Fruit fly (Drosophila melanogaster): ENCODE results near the gene Spn100A.

DNA sequence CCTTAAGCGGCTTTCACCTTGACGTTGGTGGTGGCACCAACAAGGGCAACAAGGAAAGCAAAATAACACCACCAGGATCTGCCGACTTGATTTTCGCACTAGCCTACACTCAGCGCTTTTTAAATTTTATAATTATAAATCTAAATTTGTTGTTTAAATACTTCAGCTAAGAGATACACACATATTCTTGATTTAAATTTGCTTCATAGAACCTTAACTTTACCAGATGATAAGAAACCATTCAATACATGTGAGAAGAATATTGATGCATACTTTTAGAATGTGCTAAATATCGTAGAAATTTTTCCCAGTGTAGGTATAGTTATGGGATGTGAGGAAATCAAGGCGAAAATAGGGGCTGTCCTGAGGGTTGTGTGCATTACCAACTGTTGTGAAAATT lies 42.6 kb downstream of the Spn100A start:
- TF ChIP-seq CG7101 (tag; optimal IDR thresholded peaks at IDR 0.05) (no peak), Clk (GFP tag; optimal IDR thresholded peaks at IDR 0.05) (no peak), kay (GFP tag; ENCODE audit: borderline replicate concordance) (no peak), cic (GFP tag; optimal IDR thresholded peaks at IDR 0.05) (no peak), cnc (optimal IDR thresholded peaks at IDR 0.05) (no peak), CG12768 (GFP tag; optimal IDR thresholded peaks at IDR 0.05) (no peak), Crg-1 (GFP tag; optimal IDR thresholded peaks at IDR 0.05) (no peak), toe (GFP tag; optimal IDR thresholded peaks at IDR 0.05) (no peak), bab1 (GFP tag; optimal IDR thresholded peaks at IDR 0.05) (no peak), CG5204 (GFP tag; optimal IDR thresholded peaks at IDR 0.05) (no peak), CG11617 (GFP tag; optimal IDR thresholded peaks at IDR 0.05) (no peak), pad (GFP tag; optimal IDR thresholded peaks at IDR 0.05) (no peak), CG1620 (GFP tag; optimal IDR thresholded peaks at IDR 0.05) (no peak), Hr96 (GFP tag; optimal IDR thresholded peaks at IDR 0.05) (no peak)

Data from whole organism, adult.